Worm (Caenorhabditis elegans) whole organism, young adult: ENCODE results near the gene hex-1.

Experiments
- B0035.1 ChIP-seq: sonication (generic microtip); optimal IDR thresholded peaks from 2 replicates; lab custom pipeline; 2016; ENCODE audit warnings: missing genetic modification characterization, mild to moderate bottlenecking, missing compliant biosample characterization, missing genotype, missing genetic modification reagents
- B0261.1 ChIP-seq: sonication (generic microtip); optimal IDR thresholded peaks from 2 replicates; lab custom pipeline; 2016; ENCODE audit warnings: mild to moderate bottlenecking, missing genetic modification characterization, moderate library complexity, missing compliant biosample characterization
- C06A6.2 ChIP-seq: fragments of 200-800 bp; sonication (Bioruptor generic); conservative IDR thresholded peaks from 2 replicates; pipeline ENCODE4 v1.3.6; 2022; ENCODE audit warnings: missing genetic modification characterization, missing compliant biosample characterization
- F10E7.11 ChIP-seq: sonication (generic microtip); optimal IDR thresholded peaks from 2 replicates; lab custom pipeline; 2017; ENCODE audit warnings: mild to moderate bottlenecking, missing genetic modification characterization, moderate library complexity, missing compliant biosample characterization
- F22D6.2 ChIP-seq: sonication (generic microtip); optimal IDR thresholded peaks from 2 replicates; lab custom pipeline; 2016; ENCODE audit warnings: mild to moderate bottlenecking, missing genetic modification characterization, missing compliant biosample characterization
- F37B4.10 ChIP-seq: fragments of 200-800 bp; sonication (Bioruptor generic); IDR thresholded peaks from 2 replicates; pipeline ENCODE4 v1.3.6; 2022; ENCODE audit warnings: missing genetic modification characterization, missing compliant biosample characterization
- F39B2.1 ChIP-seq: fragments of 200-800 bp; sonication (Bioruptor generic); IDR thresholded peaks from 2 replicates; pipeline ENCODE4 v1.3.6; 2022; ENCODE audit warnings: missing genetic modification reagents, missing genetic modification characterization, missing compliant biosample characterization
- akir-1 ChIP-seq: fragments of 200-800 bp; sonication (Bioruptor generic); optimal IDR thresholded peaks from 2 replicates; lab custom pipeline; 2018; ENCODE audit warnings: mild to moderate bottlenecking, missing genetic modification characterization, moderate library complexity, missing compliant biosample characterization
- aptf-3 ChIP-seq: fragments of 200-800 bp; sonication (Bioruptor generic); IDR thresholded peaks from 2 replicates; pipeline ENCODE4 v1.3.6; 2022; ENCODE audit warnings: missing genetic modification characterization, missing compliant biosample characterization
- atf-7 ChIP-seq: sonication (generic microtip); optimal IDR thresholded peaks from 2 replicates; lab custom pipeline; 2017; ENCODE audit warnings: mild to moderate bottlenecking, missing genetic modification characterization, missing compliant biosample characterization
- attf-3 ChIP-seq: fragments of 200-800 bp; sonication (Bioruptor generic); conservative IDR thresholded peaks from 2 replicates; pipeline ENCODE4 v1.3.6; 2022; ENCODE audit warnings: missing genetic modification reagents, missing genetic modification characterization, missing compliant biosample characterization
- cebp-2 ChIP-seq: fragments of 200-800 bp; sonication (Bioruptor generic); IDR thresholded peaks from 2 replicates; pipeline ENCODE4 v1.3.6; 2022; ENCODE audit warnings: missing genetic modification characterization, missing compliant biosample characterization
- die-1 ChIP-seq: sonication (generic microtip); optimal IDR thresholded peaks from 2 replicates; lab custom pipeline; 2016; ENCODE audit warnings: missing genotype, mild to moderate bottlenecking, missing genetic modification characterization, missing compliant biosample characterization
- dox-1 ChIP-seq: fragments of 200-800 bp; sonication (Bioruptor generic); IDR thresholded peaks from 2 replicates; pipeline ENCODE4 v1.3.6; 2022; ENCODE audit warnings: missing genetic modification reagents, missing genetic modification characterization, missing compliant biosample characterization
- dpl-1 ChIP-seq: fragments of 150-350 bp; optimal IDR thresholded peaks from 2 replicates; lab custom pipeline; 2014; ENCODE audit warnings: missing biosample characterization, missing genetic modification reagents, missing genetic modification characterization
- efl-1 ChIP-seq: fragments of 150-350 bp; optimal IDR thresholded peaks from 2 replicates; lab custom pipeline; 2014; ENCODE audit warnings: missing biosample characterization, missing genetic modification reagents, missing genetic modification characterization
- egl-18 ChIP-seq: fragments of 200-800 bp; sonication (Bioruptor generic); IDR thresholded peaks from 2 replicates; pipeline ENCODE4 v1.3.6; 2022; ENCODE audit warnings: missing genetic modification reagents, missing genetic modification characterization, missing compliant biosample characterization
- egl-44 ChIP-seq: fragments of 200-800 bp; sonication (Bioruptor generic); IDR thresholded peaks from 2 replicates; pipeline ENCODE4 v1.3.6; 2022; ENCODE audit warnings: missing genetic modification reagents, missing genetic modification characterization, missing compliant biosample characterization
- ets-4 ChIP-seq: fragments of 200-800 bp; sonication (Bioruptor generic); optimal IDR thresholded peaks from 2 replicates; lab custom pipeline; 2018; ENCODE audit warnings: mild to moderate bottlenecking, missing genetic modification characterization, missing compliant biosample characterization
- fkh-3 ChIP-seq: sonication (generic microtip); optimal IDR thresholded peaks from 2 replicates; lab custom pipeline; 2016; ENCODE audit warnings: mild to moderate bottlenecking, missing genetic modification characterization, missing compliant biosample characterization
- him-1 ChIP-seq: sonication (generic microtip); optimal IDR thresholded peaks from 2 replicates; lab custom pipeline; 2016; ENCODE audit warnings: missing genotype, missing genetic modification reagents, missing genetic modification characterization, missing compliant biosample characterization
- hlh-26 ChIP-seq: fragments of 200-800 bp; sonication (Bioruptor generic); conservative IDR thresholded peaks from 2 replicates; pipeline ENCODE4 v1.3.6; 2022; ENCODE audit warnings: missing genetic modification reagents, missing genetic modification characterization, missing compliant biosample characterization
- hmg-1.2 ChIP-seq: fragments of 200-800 bp; sonication (Bioruptor generic); IDR thresholded peaks from 2 replicates; pipeline ENCODE4 v1.3.6; 2022; ENCODE audit warnings: missing genetic modification reagents, missing genetic modification characterization, missing compliant biosample characterization
- hrde-1 ChIP-seq: sonication (generic microtip); optimal IDR thresholded peaks from 2 replicates; lab custom pipeline; 2016; ENCODE audit warnings: missing genetic modification characterization, mild to moderate bottlenecking, missing compliant biosample characterization, moderate library complexity, missing genotype, missing genetic modification reagents, borderline replicate concordance
- lin-40 ChIP-seq: sonication (generic microtip); optimal IDR thresholded peaks from 2 replicates; lab custom pipeline; 2016; ENCODE audit warnings: missing genetic modification characterization, mild to moderate bottlenecking, missing compliant biosample characterization, missing genotype, missing genetic modification reagents
- lsl-1 ChIP-seq: fragments of 200-800 bp; sonication (Bioruptor generic); optimal IDR thresholded peaks from 2 replicates; lab custom pipeline; 2018; ENCODE audit warnings: mild to moderate bottlenecking, missing genetic modification characterization, moderate library complexity, missing compliant biosample characterization
- mes-4 ChIP-seq: sonication (generic microtip); optimal IDR thresholded peaks from 2 replicates; lab custom pipeline; 2016; ENCODE audit warnings: missing genotype, missing genetic modification characterization, missing compliant biosample characterization
- nfya-2 ChIP-seq: fragments of 200-800 bp; sonication (Bioruptor generic); IDR thresholded peaks from 2 replicates; pipeline ENCODE4 v1.3.6; 2022; ENCODE audit warnings: missing genetic modification reagents, missing genetic modification characterization, missing compliant biosample characterization
- nhr-179 ChIP-seq: sonication (generic microtip); optimal IDR thresholded peaks from 2 replicates; lab custom pipeline; 2016; ENCODE audit warnings: mild to moderate bottlenecking, missing genetic modification characterization, missing compliant biosample characterization
- nhr-27 ChIP-seq: fragments of 200-800 bp; sonication (Bioruptor generic); optimal IDR thresholded peaks from 2 replicates; lab custom pipeline; 2018; ENCODE audit warnings: mild to moderate bottlenecking, missing genetic modification characterization, moderate library complexity, missing compliant biosample characterization
- nhr-80 ChIP-seq: sonication (generic microtip); optimal IDR thresholded peaks from 2 replicates; lab custom pipeline; 2016; ENCODE audit warnings: missing genetic modification characterization, missing compliant biosample characterization
- nhr-90 ChIP-seq: sonication (generic microtip); optimal IDR thresholded peaks from 2 replicates; lab custom pipeline; 2016; ENCODE audit warnings: missing genotype, mild to moderate bottlenecking, missing genetic modification characterization, missing compliant biosample characterization
- pbrm-1 ChIP-seq: fragments of 200-800 bp; sonication (Bioruptor generic); IDR thresholded peaks from 2 replicates; pipeline ENCODE4 v1.3.6; 2022; ENCODE audit warnings: missing genetic modification reagents, missing genetic modification characterization, missing compliant biosample characterization
- pha-4 ChIP-seq: fragments of 150-350 bp; sonication (generic microtip); optimal IDR thresholded peaks from 2 replicates; lab custom pipeline; 2014; ENCODE audit warnings: missing biosample characterization, missing genetic modification reagents, missing genetic modification characterization
- rcor-1 ChIP-seq: fragments of 200-800 bp; sonication (Bioruptor generic); IDR thresholded peaks from 2 replicates; pipeline ENCODE4 v1.3.6; 2022; ENCODE audit warnings: missing genetic modification reagents, missing genetic modification characterization, missing compliant biosample characterization
- rpc-1 ChIP-seq, 2 experiments: fragments of 150-350 bp in 1 of 2; sonication (generic microtip) in 1 of 2; optimal IDR thresholded peaks; 2 replicates each; lab custom pipeline; 2014 to 2018; ENCODE audit warnings: missing biosample characterization in 1 of 2, missing genetic modification characterization in 1 of 2, missing genetic modification reagents in 1 of 2, missing genotype in 1 of 2
- snpc-1.1 ChIP-seq: sonication (generic microtip); optimal IDR thresholded peaks from 2 replicates; lab custom pipeline; 2017; ENCODE audit warnings: missing genetic modification characterization, mild to moderate bottlenecking, missing compliant biosample characterization, antibody characterized with exemption, moderate library complexity, missing genotype, missing genetic modification reagents; ENCODE audit not compliant: insufficient read depth
- snpc-4 ChIP-seq, 5 experiments: fragments of 150-350 bp in 1 of 5; sonication (generic microtip) in 4 of 5; optimal IDR thresholded peaks; 2 replicates each; lab custom pipeline; 2014 to 2018; ENCODE audit warnings: missing genetic modification characterization in 5 of 5, missing biosample characterization in 3 of 5, antibody characterized with exemption in 2 of 5, mild to moderate bottlenecking in 2 of 5, missing compliant biosample characterization in 2 of 5, missing genotype in 2 of 5, moderate library complexity in 2 of 5, missing genetic modification reagents in 1 of 5
- sptf-2 ChIP-seq: fragments of 200-800 bp; sonication (Bioruptor generic); optimal IDR thresholded peaks from 2 replicates; lab custom pipeline; 2018; ENCODE audit warnings: mild to moderate bottlenecking, missing genetic modification characterization, missing compliant biosample characterization
- tbx-9 ChIP-seq: sonication (generic microtip); optimal IDR thresholded peaks from 2 replicates; lab custom pipeline; 2016; ENCODE audit warnings: borderline replicate concordance, missing genetic modification characterization, inconsistent platforms, missing compliant biosample characterization
- ztf-22 ChIP-seq: fragments of 200-800 bp; sonication (Bioruptor generic); optimal IDR thresholded peaks from 2 replicates; lab custom pipeline; 2018; ENCODE audit warnings: mild to moderate bottlenecking, missing genetic modification characterization, moderate library complexity, missing compliant biosample characterization

Gene hex-1

ce11 chrX:2237438-2237961 lies 16.6 kb downstream of the hex-1 start, which contains the start of gene vha-15 (continued):
- no peak for TF ChIP-seq rcor-1 (GFP tag; lab: Robert Waterston, UW)
- TF ChIP-seq nhr-90 (tag; lab: Kevin White, UChicago), result no peak
- TF ChIP-seq nhr-179 (tag; lab: Kevin White, UChicago), result no peak
- peak; percentile 82 for TF ChIP-seq hmg-1.2 (GFP tag; lab: Robert Waterston, UW)
- no peak for TF ChIP-seq hlh-26
- no peak for TF ChIP-seq B0261.1 (tag; lab: Kevin White, UChicago)

- TF ChIP-seq atf-7 (tag; lab: Kevin White, UChicago) (no peak), him-1 (tag; lab: Kevin White, UChicago) (no peak), snpc-4 (GFP tag; optimal IDR thresholded peaks at IDR 0.05; lab: Kevin White, UChicago) (no peak), snpc-4 (tag; optimal IDR thresholded peaks at IDR 0.05; lab: Kevin White, UChicago) (peak in 1 of 4 experiments; percentile 11)
Observed at ce11 chrX:2241147-2241798, 20.3 kb downstream of the hex-1 start.

- peak; percentile 52 for TF ChIP-seq ets-4
- TF ChIP-seq snpc-4 (GFP tag; optimal IDR thresholded peaks at IDR 0.05; lab: Kevin White, UChicago), result peak; percentile 15
- peak in 3 of 4 experiments; percentile 35 to 69 (median 63) for TF ChIP-seq snpc-4 (tag; optimal IDR thresholded peaks at IDR 0.05; lab: Kevin White, UChicago)
- no peak for TF ChIP-seq cebp-2 (GFP tag; lab: Robert Waterston, UW)
- TF ChIP-seq nhr-90 (tag; lab: Kevin White, UChicago), result peak; percentile 24
- peak; percentile 74; the same call in 1 of the 2 replicates for TF ChIP-seq egl-18
- TF ChIP-seq efl-1 (GFP tag; lab: Kevin White, UChicago), result peak; percentile 9
- no peak for TF ChIP-seq aptf-3 (GFP tag; lab: Robert Waterston, UW)
- peak; percentile 85 for TF ChIP-seq C06A6.2 (GFP tag; lab: Robert Waterston, UW)
- TF ChIP-seq dpl-1 (GFP tag; lab: Kevin White, UChicago), result no peak
- TF ChIP-seq pbrm-1 (GFP tag; lab: Robert Waterston, UW), result peak; percentile 83
- peak; percentile 66 for TF ChIP-seq F22D6.2 (tag; lab: Kevin White, UChicago)
- no peak for TF ChIP-seq B0035.1
- peak; percentile 27 for TF ChIP-seq rpc-1 (optimal IDR thresholded peaks at IDR 0.05; lab: Kevin White, UChicago)
- TF ChIP-seq rpc-1 (tag; optimal IDR thresholded peaks at IDR 0.05; lab: Kevin White, UChicago), result no peak
- TF ChIP-seq hrde-1 (tag; lab: Kevin White, UChicago), result no peak
- peak; percentile 32 for TF ChIP-seq lsl-1 (GFP tag; lab: Kevin White, UChicago)
- TF ChIP-seq pha-4 (tag; lab: Kevin White, UChicago), result peak; percentile 97
- peak; percentile 96 for TF ChIP-seq lin-40 (tag; lab: Kevin White, UChicago)
- no peak for TF ChIP-seq F37B4.10 (GFP tag; lab: Robert Waterston, UW)
- no peak; the same call in 1 of the 2 replicates for TF ChIP-seq dox-1 (GFP tag; lab: Robert Waterston, UW)
- no peak for TF ChIP-seq tbx-9
- peak; percentile 40 for TF ChIP-seq ztf-22 (GFP tag; lab: Kevin White, UChicago)
- no peak for TF ChIP-seq attf-3
- TF ChIP-seq nfya-2, result no peak
- peak; percentile 21 for TF ChIP-seq F10E7.11 (tag; lab: Kevin White, UChicago)
- TF ChIP-seq nhr-27 (tag; lab: Kevin White, UChicago), result no peak
- no peak for TF ChIP-seq snpc-1.1 (tag; lab: Kevin White, UChicago)
- peak; percentile 56; the same call in 1 of the 2 replicates for TF ChIP-seq egl-44 (GFP tag; lab: Robert Waterston, UW)
- peak; percentile 82 for TF ChIP-seq nhr-80 (tag; lab: Kevin White, UChicago)
- TF ChIP-seq akir-1 (GFP tag; lab: Kevin White, UChicago), result no peak
- TF ChIP-seq F39B2.1, result no peak
- TF ChIP-seq sptf-2 (GFP tag; lab: Kevin White, UChicago), result no peak
- TF ChIP-seq fkh-3 (tag; lab: Kevin White, UChicago), result no peak
- TF ChIP-seq mes-4, result no peak
- peak; percentile 5 for TF ChIP-seq die-1 (tag; lab: Kevin White, UChicago)
Observed at ce11 chrX:2242568-2243185, 21.7 kb downstream of the hex-1 start, which contains the start of gene rpl-11.2. TSS of gene rpl-11.2 (minus strand) at chrX:2242618.
